Worm (Caenorhabditis elegans) whole organism, midembryonic: ENCODE measurements around the gene cyp-32B1.

ENCODE experiments used
- T22C8.4 ChIP-seq: fragments of 200-800 bp; sonication (Bioruptor generic); IDR thresholded peaks from 2 replicates; pipeline ENCODE4 v1.3.6; 2022; ENCODE audit warnings: missing genetic modification characterization, missing compliant biosample characterization
- cog-1 ChIP-seq: sonication (generic microtip); optimal IDR thresholded peaks from 2 replicates; lab custom pipeline; 2016; ENCODE audit warnings: missing genetic modification characterization, missing compliant biosample characterization
- flt-1 ChIP-seq: fragments of 200-800 bp; sonication (Bioruptor generic); IDR thresholded peaks from 2 replicates; pipeline ENCODE4 v1.3.6; 2022; ENCODE audit warnings: missing genetic modification characterization, missing compliant biosample characterization
- med-1 ChIP-seq: sonication (generic microtip); optimal IDR thresholded peaks from 2 replicates; lab custom pipeline; 2017; ENCODE audit warnings: missing genetic modification characterization, mild to moderate bottlenecking, missing compliant biosample characterization, antibody characterized with exemption, missing genetic modification reagents; ENCODE audit not compliant: insufficient read depth
- ref-1 ChIP-seq: fragments of 200-800 bp; sonication (Bioruptor generic); conservative IDR thresholded peaks from 2 replicates; pipeline ENCODE4 v1.3.6; 2022; ENCODE audit warnings: missing genetic modification reagents, missing genetic modification characterization, missing compliant biosample characterization
- ztf-23 ChIP-seq: fragments of 200-800 bp; sonication (Bioruptor generic); IDR thresholded peaks from 2 replicates; pipeline ENCODE4 v1.3.6; 2022; ENCODE audit warnings: missing genetic modification reagents, missing genetic modification characterization, missing compliant biosample characterization
- ztf-29 ChIP-seq: fragments of 200-800 bp; sonication (Bioruptor generic); IDR thresholded peaks from 2 replicates; pipeline ENCODE4 v1.3.6; 2022; ENCODE audit warnings: missing genetic modification reagents, missing genetic modification characterization, missing compliant biosample characterization

DNA sequence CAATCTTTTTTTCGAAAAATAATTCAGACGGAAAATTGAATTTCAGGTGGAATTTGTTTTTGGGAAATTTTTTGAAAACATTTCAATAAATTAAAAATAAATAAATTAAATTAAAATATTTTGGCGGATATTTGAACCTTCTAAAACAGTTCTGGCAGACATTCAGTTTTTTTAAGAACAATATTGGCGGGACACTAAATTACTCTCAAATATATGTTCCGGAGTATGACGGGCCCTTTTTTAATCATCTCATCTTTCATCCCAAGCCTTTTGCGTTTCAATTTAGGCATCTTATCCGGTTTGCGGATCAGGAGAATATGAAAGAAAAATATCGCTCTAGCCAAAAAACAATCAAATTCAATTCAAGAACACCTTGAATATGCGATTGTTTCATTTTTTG, 5.6 kb upstream of the cyp-32B1 start, which contains the start of gene svh-11:
- TF ChIP-seq ref-1 (GFP tag; lab: Robert Waterston, UW), result no peak
- no peak for TF ChIP-seq med-1 (GFP tag; lab: Kevin White, UChicago)
- TF ChIP-seq T22C8.4 (GFP tag; lab: Robert Waterston, UW), result no peak
- TF ChIP-seq ztf-23 (GFP tag; lab: Robert Waterston, UW), result no peak
- no peak for TF ChIP-seq ztf-29
- no peak for TF ChIP-seq cog-1
- TF ChIP-seq flt-1 (GFP tag; lab: Robert Waterston, UW), result no peak
